Worm (Caenorhabditis elegans) whole organism, L3 larva: ENCODE results near the gene K08D10.10.
A peak's percentile ranks its signal among the peaks of the same experiment; 100 is the strongest.
"Not testable (repeated sequence)": the region's sequence is repeated elsewhere in the genome, so short reads cannot be mapped to it uniquely, and the experiment has no call there.

Source experiments
- R02D3.7 ChIP-seq: fragments of 150-350 bp; optimal IDR thresholded peaks from 2 replicates; lab custom pipeline; 2014; ENCODE audit warnings: missing biosample characterization, missing genetic modification characterization
- ama-1 ChIP-seq: fragments of 150-350 bp; optimal IDR thresholded peaks from 2 replicates; lab custom pipeline; 2018
- ceh-28 ChIP-seq: fragments of 150-350 bp; optimal IDR thresholded peaks from 2 replicates; lab custom pipeline; 2014; ENCODE audit warnings: missing biosample characterization, missing genetic modification reagents, missing genetic modification characterization
- ceh-82 ChIP-seq: fragments of 150-350 bp; optimal IDR thresholded peaks from 2 replicates; lab custom pipeline; 2014; ENCODE audit warnings: missing biosample characterization, missing genetic modification characterization
- ceh-9 ChIP-seq: sonication (generic microtip); optimal IDR thresholded peaks from 2 replicates; lab custom pipeline; 2018; ENCODE audit warnings: missing biosample characterization, missing genetic modification characterization
- egl-5 ChIP-seq: fragments of 150-350 bp; optimal IDR thresholded peaks from 2 replicates; lab custom pipeline; 2017; ENCODE audit warnings: missing biosample characterization, missing genetic modification reagents, missing genetic modification characterization, inconsistent platforms
- elt-2 ChIP-seq: sonication (generic microtip); optimal IDR thresholded peaks from 2 replicates; lab custom pipeline; 2016; ENCODE audit warnings: missing genetic modification reagents, mild to moderate bottlenecking, missing genetic modification characterization, missing compliant biosample characterization
- elt-3 ChIP-seq, 3 experiments: fragments of 150-350 bp in 1 of 3; sonication (generic microtip) in 2 of 3; optimal IDR thresholded peaks; 2 replicates in 2 of 3; 4 replicates in 1 of 3; lab custom pipeline; 2014 to 2017; ENCODE audit warnings: missing biosample characterization in 3 of 3, missing genetic modification characterization in 3 of 3
- eor-1 ChIP-seq, 2 experiments: fragments of 150-350 bp; optimal IDR thresholded peaks; 2 replicates each; lab custom pipeline; 2014 to 2018; ENCODE audit warnings: missing biosample characterization in 2 of 2, missing genetic modification characterization in 2 of 2
- fkh-2 ChIP-seq: fragments of 150-350 bp; optimal IDR thresholded peaks from 2 replicates; lab custom pipeline; 2014; ENCODE audit warnings: missing biosample characterization, missing genetic modification reagents, missing genetic modification characterization
- fos-1 ChIP-seq: fragments of 150-350 bp; optimal IDR thresholded peaks from 2 replicates; lab custom pipeline; 2014; ENCODE audit warnings: missing biosample characterization, missing genetic modification characterization
- lin-15B ChIP-seq: fragments of 150-350 bp; optimal IDR thresholded peaks from 2 replicates; lab custom pipeline; 2014; ENCODE audit warnings: missing biosample characterization, missing genetic modification characterization
- lsy-12 ChIP-seq: sonication (generic microtip); optimal IDR thresholded peaks from 2 replicates; lab custom pipeline; 2016; ENCODE audit warnings: mild to moderate bottlenecking, missing genetic modification characterization, missing compliant biosample characterization
- mdl-1 ChIP-seq: fragments of 150-350 bp; optimal IDR thresholded peaks from 2 replicates; lab custom pipeline; 2014; ENCODE audit warnings: missing biosample characterization, missing genetic modification characterization
- mml-1 ChIP-seq: fragments of 150-350 bp; sonication (generic microtip); optimal IDR thresholded peaks from 3 replicates; lab custom pipeline; 2014; ENCODE audit warnings: missing biosample characterization, missing genetic modification characterization
- nhr-12 ChIP-seq: fragments of 150-350 bp; optimal IDR thresholded peaks from 2 replicates; lab custom pipeline; 2014; ENCODE audit warnings: missing biosample characterization, missing genetic modification characterization
- nhr-237 ChIP-seq: fragments of 150-350 bp; optimal IDR thresholded peaks from 2 replicates; lab custom pipeline; 2014; ENCODE audit warnings: missing biosample characterization, missing genetic modification characterization
- nhr-28 ChIP-seq: fragments of 150-350 bp; optimal IDR thresholded peaks from 2 replicates; lab custom pipeline; 2014; ENCODE audit warnings: missing biosample characterization, missing genetic modification characterization
- nhr-43 ChIP-seq: sonication (generic microtip); optimal IDR thresholded peaks from 2 replicates; lab custom pipeline; 2016; ENCODE audit warnings: mild to moderate bottlenecking, missing genetic modification characterization, missing compliant biosample characterization; ENCODE audit not compliant: poor library complexity, severe bottlenecking
- nhr-67 ChIP-seq: fragments of 150-350 bp; optimal IDR thresholded peaks from 2 replicates; lab custom pipeline; 2014; ENCODE audit warnings: missing biosample characterization, missing genetic modification characterization
- nhr-76 ChIP-seq: fragments of 150-350 bp; sonication (generic microtip); optimal IDR thresholded peaks from 5 replicates; lab custom pipeline; 2014; ENCODE audit warnings: missing biosample characterization, missing genetic modification characterization
- pqm-1 ChIP-seq: fragments of 150-350 bp; optimal IDR thresholded peaks from 2 replicates; lab custom pipeline; 2017; ENCODE audit warnings: missing biosample characterization, missing genetic modification characterization, inconsistent platforms
- sea-2 ChIP-seq: fragments of 150-350 bp; sonication (generic microtip); optimal IDR thresholded peaks from 4 replicates; lab custom pipeline; 2014; ENCODE audit warnings: missing biosample characterization, missing genetic modification reagents, missing genetic modification characterization
- skn-1 ChIP-seq: fragments of 150-350 bp; optimal IDR thresholded peaks from 2 replicates; lab custom pipeline; 2014; ENCODE audit warnings: missing biosample characterization, missing genetic modification characterization
- tbx-2 ChIP-seq: sonication (generic microtip); optimal IDR thresholded peaks from 2 replicates; lab custom pipeline; 2016; ENCODE audit warnings: mild to moderate bottlenecking, missing genetic modification characterization, missing compliant biosample characterization
- unc-39 ChIP-seq: sonication (generic microtip); optimal IDR thresholded peaks from 4 replicates; lab custom pipeline; 2017; ENCODE audit warnings: missing biosample characterization, missing genetic modification characterization
- unc-62 ChIP-seq: fragments of 150-350 bp; sonication (generic microtip); optimal IDR thresholded peaks from 4 replicates; lab custom pipeline; 2014; ENCODE audit warnings: missing biosample characterization, missing genetic modification reagents, missing genetic modification characterization
- ztf-11 ChIP-seq: fragments of 150-350 bp; optimal IDR thresholded peaks from 2 replicates; lab custom pipeline; 2014; ENCODE audit warnings: missing biosample characterization, missing genetic modification characterization
- ztf-4 ChIP-seq: fragments of 150-350 bp; optimal IDR thresholded peaks from 2 replicates; lab custom pipeline; 2014; ENCODE audit warnings: missing biosample characterization, missing genetic modification characterization

K08D10.10 gene

DNA sequence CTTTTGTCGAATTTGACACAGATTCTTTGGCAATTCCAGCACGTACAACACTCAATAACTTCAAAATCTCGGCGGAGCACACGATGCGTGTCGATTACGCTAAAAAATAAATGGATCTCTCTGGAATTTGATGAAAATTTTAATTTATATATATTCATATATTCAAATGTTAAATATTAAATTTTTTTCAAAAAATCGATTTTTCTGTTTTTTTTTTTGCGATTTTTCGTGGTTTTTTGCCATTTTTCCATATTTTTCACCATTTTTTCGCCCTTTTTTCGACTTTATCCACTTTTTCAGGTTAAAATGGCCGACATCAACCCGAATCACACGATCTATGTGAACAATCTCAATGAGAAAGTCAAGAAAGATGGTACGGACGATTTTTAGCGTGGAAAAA lies 21.8 kb downstream of the K08D10.10 start, which contains the start of gene rnp-3:
TSS of gene rnp-3 (plus strand) at position 301 of the 400 bp plus-strand sequence.
- TF ChIP-seq ztf-4 (tag; lab: Kevin White, UChicago) = no peak
- TF ChIP-seq nhr-28 = no peak
- TF ChIP-seq nhr-12 (tag; lab: Kevin White, UChicago) = no peak
- TF ChIP-seq sea-2 (GFP tag; lab: Kevin White, UChicago) = no peak

ce11 chrIV:4176088-4176487 lies 24.1 kb downstream of the K08D10.10 start, which contains the start of gene dnj-15:
TSS of gene dnj-15 (plus strand) at chrIV:4176388.
- TF ChIP-seq ztf-11 = no peak
- no peak for TF ChIP-seq skn-1 (tag; lab: Kevin White, UChicago)
- no peak for TF ChIP-seq ama-1
- no peak for TF ChIP-seq lin-15B (tag; lab: Kevin White, UChicago)
- no peak for TF ChIP-seq elt-2 (tag; lab: Kevin White, UChicago)
- TF ChIP-seq, all 47 proteins: peak for 0

DNA sequence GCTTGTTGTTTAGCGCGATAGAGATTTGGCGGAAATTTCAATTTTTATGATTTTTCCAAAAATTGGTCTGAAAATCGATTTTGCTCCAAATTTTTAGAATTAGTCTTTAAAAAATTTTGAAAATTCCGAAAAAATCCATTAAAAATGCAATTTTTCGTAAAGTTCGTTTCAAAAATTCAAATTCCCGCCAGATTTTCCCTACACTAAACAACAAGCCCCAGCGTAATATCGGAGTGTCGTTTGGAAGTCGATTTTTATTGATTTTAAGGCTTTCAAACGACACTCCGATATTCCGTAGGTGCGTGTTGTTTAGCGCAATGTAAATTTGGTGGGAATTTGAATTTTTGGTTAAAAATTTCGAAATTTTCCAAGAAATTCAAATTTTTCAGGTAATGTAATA lies 24.6 kb downstream of the K08D10.10 start:
- TF ChIP-seq R02D3.7 (tag; lab: Kevin White, UChicago) (no peak), pqm-1 (tag; lab: Kevin White, UChicago) (no peak), tbx-2 (tag; lab: Kevin White, UChicago) (no peak), mdl-1 (no peak), elt-2 (tag; lab: Kevin White, UChicago) (no peak), nhr-76 (tag; lab: Kevin White, UChicago) (no peak)

DNA sequence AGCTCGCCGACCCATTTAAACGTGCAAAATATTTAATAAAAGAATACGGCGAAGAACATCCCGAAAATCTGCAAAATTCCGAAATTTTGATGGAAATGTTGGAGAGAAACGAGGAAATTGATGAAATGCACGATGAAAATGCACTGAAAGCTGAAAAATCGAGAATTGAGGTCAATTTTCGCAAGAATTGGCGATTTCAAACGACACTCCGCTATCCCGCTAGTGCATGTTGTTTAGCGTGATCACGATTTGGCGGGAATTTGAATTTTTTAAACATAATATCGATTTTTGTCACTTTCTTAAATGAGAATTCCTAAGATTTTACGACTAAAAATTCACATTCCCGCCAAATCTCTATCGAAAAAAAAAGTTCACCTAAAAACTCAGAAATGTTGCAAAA lies 25.5 kb downstream of the K08D10.10 start:
- TF ChIP-seq ztf-4 (tag; lab: Kevin White, UChicago) (no peak), unc-39 (no peak), ama-1 (no peak), lin-15B (tag; lab: Kevin White, UChicago) (peak; percentile 19), nhr-28 (no peak), egl-5 (no peak), fkh-2 (tag; lab: Kevin White, UChicago) (no peak), fos-1 (tag; lab: Kevin White, UChicago) (no peak)
- TF ChIP-seq, all 47 proteins: peak for 1

ce11 chrIV:4178424-4178823 lies 26.4 kb downstream of the K08D10.10 start, which contains the start of gene tsen-34:
TSS of gene tsen-34 (plus strand) at chrIV:4178457.
- TF ChIP-seq nhr-67 (no peak), unc-39 (no peak), ceh-82 (tag; lab: Kevin White, UChicago) (no peak), elt-3 (tag; optimal IDR thresholded peaks at IDR 0.05; lab: Kevin White, UChicago) (no peak), ztf-11 (no peak), ama-1 (no peak), eor-1 (tag; optimal IDR thresholded peaks at IDR 0.05; lab: Kevin White, UChicago) (no peak), fkh-2 (tag; lab: Kevin White, UChicago) (no peak), ceh-9 (no peak), pqm-1 (tag; lab: Kevin White, UChicago) (no peak), nhr-237 (tag; lab: Kevin White, UChicago) (no peak), mml-1 (tag; lab: Kevin White, UChicago) (no peak), nhr-12 (tag; lab: Kevin White, UChicago) (no peak)

DNA sequence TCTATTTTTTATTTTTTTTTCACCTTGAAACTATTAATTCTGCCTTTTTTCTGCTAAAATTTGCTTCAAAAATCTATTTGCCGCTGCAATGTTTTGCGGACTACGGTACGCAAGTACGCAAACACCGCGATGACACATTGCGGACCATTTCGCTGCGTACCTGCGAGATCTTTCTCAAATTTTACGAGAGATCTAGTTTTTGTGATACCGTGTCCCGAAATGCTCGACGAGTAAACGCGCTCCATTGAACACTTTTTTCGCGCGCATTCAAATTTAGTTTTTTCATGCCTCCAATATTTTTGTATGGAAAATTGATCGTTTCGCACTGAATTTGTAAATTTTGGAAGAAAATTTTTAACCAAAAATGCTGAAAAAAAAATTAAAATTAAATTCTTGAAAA lies 32.7 kb downstream of the K08D10.10 start:
- TF ChIP-seq nhr-43 (tag; lab: Kevin White, UChicago) = peak; percentile 11
- peak; percentile 61 for TF ChIP-seq lin-15B (tag; lab: Kevin White, UChicago)

DNA sequence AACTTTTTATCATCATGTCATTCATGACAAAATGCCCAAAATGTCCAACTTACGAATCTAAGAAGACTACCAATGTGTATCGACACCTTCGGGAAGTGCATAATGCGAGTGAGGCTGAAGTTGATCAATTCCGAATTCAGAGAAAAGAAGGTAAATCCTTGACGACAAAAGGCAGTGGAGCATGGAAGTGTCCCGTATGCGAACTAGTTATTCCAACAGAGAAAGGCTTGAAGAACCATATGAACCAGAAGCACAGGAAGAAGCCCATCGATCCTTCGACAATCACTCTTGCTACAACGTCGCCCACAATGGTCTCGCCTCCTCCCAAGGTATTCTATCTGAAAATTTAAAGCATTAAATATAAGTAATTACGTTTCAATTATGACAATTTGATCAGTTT lies 34.1 kb downstream of the K08D10.10 start, which contains the start of gene K08D10.11:
TSS of gene K08D10.11 (minus strand) at position 101 of the 400 bp plus-strand sequence.
- TF ChIP-seq lsy-12, elt-2, lin-15B (tag; lab: Kevin White, UChicago): not testable (repeated sequence)

ce11 chrIV:4196729-4197128 lies 44.7 kb downstream of the K08D10.10 start, which contains the start of gene K06B9.6:
TSS of gene K06B9.6 (minus strand) at chrIV:4196829.
- not testable (repeated sequence) for TF ChIP-seq lsy-12 (tag; lab: Kevin White, UChicago); ceh-28 (tag; lab: Kevin White, UChicago); unc-62 (GFP tag; lab: Kevin White, UChicago)
